Fruit fly (Drosophila melanogaster) whole organism, prepupa: ENCODE measurements around the gene Pat1.

Experiments used
- CG10631 ChIP-seq: fragments of 200-800 bp; sonication (Bioruptor generic); optimal IDR thresholded peaks from 2 replicates; lab custom pipeline; 2016; ENCODE audit warnings: missing biosample characterization, missing genetic modification characterization
- CG10669 ChIP-seq: fragments of 200-800 bp; sonication (Bioruptor generic); optimal IDR thresholded peaks from 3 replicates; lab custom pipeline; 2018; ENCODE audit warnings: missing biosample characterization, mild to moderate bottlenecking, missing genetic modification characterization, moderate library complexity
- CG11294 ChIP-seq: fragments of 200-800 bp; sonication (Bioruptor generic); IDR thresholded peaks from 2 replicates; pipeline ENCODE4 v1.3.6; 2022; ENCODE audit warnings: missing biosample characterization, missing genetic modification characterization
- CG11902 ChIP-seq: fragments of 200-800 bp; sonication (Bioruptor generic); optimal IDR thresholded peaks from 3 replicates; lab custom pipeline; 2016; ENCODE audit warnings: missing biosample characterization, missing genetic modification characterization
- CG15336 ChIP-seq: fragments of 200-800 bp; sonication (Bioruptor generic); IDR thresholded peaks from 2 replicates; pipeline ENCODE4 v1.3.6; 2022; ENCODE audit warnings: missing biosample characterization, missing genetic modification characterization
- CG32006 ChIP-seq: fragments of 200-800 bp; sonication (Bioruptor generic); optimal IDR thresholded peaks from 3 replicates; lab custom pipeline; 2017; ENCODE audit warnings: missing biosample characterization, mild to moderate bottlenecking, missing genetic modification characterization
- CG34406 ChIP-seq: fragments of 200-800 bp; sonication (Bioruptor generic); optimal IDR thresholded peaks from 3 replicates; lab custom pipeline; 2016; ENCODE audit warnings: missing biosample characterization, missing genetic modification characterization
- CG3919 ChIP-seq: fragments of 200-800 bp; sonication (Bioruptor generic); optimal IDR thresholded peaks from 3 replicates; lab custom pipeline; 2016; ENCODE audit warnings: missing biosample characterization, missing genetic modification characterization
- CG6163 ChIP-seq: fragments of 200-800 bp; sonication (Bioruptor generic); IDR thresholded peaks from 3 replicates; pipeline ENCODE4 v1.3.6; 2022; ENCODE audit warnings: missing biosample characterization, missing genetic modification characterization
- CG6276 ChIP-seq: fragments of 200-800 bp; sonication (Bioruptor generic); optimal IDR thresholded peaks from 2 replicates; lab custom pipeline; 2017; ENCODE audit warnings: missing biosample characterization, mild to moderate bottlenecking, missing genetic modification characterization
- CG6792 ChIP-seq: fragments of 200-800 bp; sonication (Bioruptor generic); optimal IDR thresholded peaks from 3 replicates; lab custom pipeline; 2016; ENCODE audit warnings: missing biosample characterization, missing genetic modification characterization
- CG6808 ChIP-seq: fragments of 200-800 bp; sonication (Bioruptor generic); optimal IDR thresholded peaks from 3 replicates; lab custom pipeline; 2017; ENCODE audit warnings: missing biosample characterization, missing genetic modification characterization, mild to moderate bottlenecking, moderate library complexity, missing genetic modification reagents
- CG6854 ChIP-seq: fragments of 200-800 bp; sonication (Bioruptor generic); optimal IDR thresholded peaks from 2 replicates; lab custom pipeline; 2017; ENCODE audit warnings: missing biosample characterization, mild to moderate bottlenecking, missing genetic modification characterization
- CG7368 ChIP-seq: fragments of 200-800 bp; sonication (Bioruptor generic); optimal IDR thresholded peaks from 3 replicates; lab custom pipeline; 2016; ENCODE audit warnings: missing biosample characterization, missing genetic modification characterization
- CG8119 ChIP-seq: fragments of 200-800 bp; sonication (Bioruptor generic); IDR thresholded peaks from 3 replicates; pipeline ENCODE4 v1.3.6; 2022; ENCODE audit warnings: missing biosample characterization, missing genetic modification characterization
- CG8319 ChIP-seq: fragments of 200-800 bp; sonication (Bioruptor generic); optimal IDR thresholded peaks from 3 replicates; lab custom pipeline; 2016; ENCODE audit warnings: missing biosample characterization, missing genetic modification characterization
- CG8632 ChIP-seq: fragments of 200-800 bp; sonication (Bioruptor generic); optimal IDR thresholded peaks from 3 replicates; lab custom pipeline; 2016; ENCODE audit warnings: missing biosample characterization, missing genetic modification characterization
- CG9139 ChIP-seq: fragments of 200-800 bp; sonication (Bioruptor generic); optimal IDR thresholded peaks from 3 replicates; lab custom pipeline; 2017; ENCODE audit warnings: missing biosample characterization, mild to moderate bottlenecking, missing genetic modification characterization
- Eip75B ChIP-seq: fragments of 200-800 bp; sonication (Bioruptor generic); optimal IDR thresholded peaks from 3 replicates; lab custom pipeline; 2016; ENCODE audit warnings: missing biosample characterization, missing genetic modification characterization
- Eip78C ChIP-seq: fragments of 200-800 bp; sonication (Bioruptor generic); peaks from one replicate; lab custom pipeline; 2016; ENCODE audit warnings: missing biosample characterization, missing genetic modification characterization
- Ets96B ChIP-seq: fragments of 200-800 bp; optimal IDR thresholded peaks from 2 replicates; lab custom pipeline; 2019; ENCODE audit warnings: missing biosample characterization, mild to moderate bottlenecking, missing genetic modification characterization, moderate library complexity
- Gug ChIP-seq: fragments of 200-800 bp; sonication (Bioruptor generic); IDR thresholded peaks from 2 replicates; pipeline ENCODE4 v1.3.6; 2022; ENCODE audit warnings: missing biosample characterization, missing genetic modification characterization
- Hr39 ChIP-seq: fragments of 200-800 bp; sonication (Bioruptor generic); optimal IDR thresholded peaks from 2 replicates; lab custom pipeline; 2016; ENCODE audit warnings: missing biosample characterization, missing genetic modification characterization
- Hr4 ChIP-seq: fragments of 200-800 bp; sonication (Bioruptor generic); optimal IDR thresholded peaks from 3 replicates; lab custom pipeline; 2016; ENCODE audit warnings: missing biosample characterization, missing genetic modification characterization
- Lpt ChIP-seq: fragments of 200-800 bp; sonication (Bioruptor generic); optimal IDR thresholded peaks from 3 replicates; lab custom pipeline; 2016; ENCODE audit warnings: missing biosample characterization, missing genetic modification characterization
- Met ChIP-seq: fragments of 200-800 bp; sonication (Bioruptor generic); optimal IDR thresholded peaks from 3 replicates; lab custom pipeline; 2016; ENCODE audit warnings: missing biosample characterization, missing genetic modification characterization
- Smox ChIP-seq: fragments of 200-800 bp; sonication (Bioruptor generic); optimal IDR thresholded peaks from 3 replicates; lab custom pipeline; 2016; ENCODE audit warnings: missing biosample characterization, missing genetic modification characterization
- Sox102F ChIP-seq: fragments of 200-800 bp; sonication (Bioruptor generic); optimal IDR thresholded peaks from 2 replicates; lab custom pipeline; 2016; ENCODE audit warnings: missing biosample characterization, mild to moderate bottlenecking, missing genetic modification characterization
- Sox15 ChIP-seq: fragments of 200-800 bp; sonication (Bioruptor generic); optimal IDR thresholded peaks from 3 replicates; lab custom pipeline; 2016; ENCODE audit warnings: missing biosample characterization, missing genetic modification characterization
- achi ChIP-seq: fragments of 200-800 bp; sonication (Bioruptor generic); optimal IDR thresholded peaks from 3 replicates; lab custom pipeline; 2016; ENCODE audit warnings: missing biosample characterization, missing genetic modification characterization
- acj6 ChIP-seq: fragments of 200-800 bp; sonication (Bioruptor generic); optimal IDR thresholded peaks from 3 replicates; lab custom pipeline; 2016; ENCODE audit warnings: missing biosample characterization, missing genetic modification characterization
- cyc ChIP-seq: fragments of 200-800 bp; sonication (Bioruptor generic); optimal IDR thresholded peaks from 3 replicates; lab custom pipeline; 2016; ENCODE audit warnings: missing biosample characterization, missing genetic modification characterization
- dac ChIP-seq: fragments of 200-800 bp; sonication (Bioruptor generic); optimal IDR thresholded peaks from 2 replicates; lab custom pipeline; 2017; ENCODE audit warnings: missing biosample characterization, mild to moderate bottlenecking, missing genetic modification characterization
- eg ChIP-seq: fragments of 200-800 bp; sonication (Bioruptor generic); IDR thresholded peaks from 3 replicates; pipeline ENCODE4 v1.3.6; 2022; ENCODE audit warnings: missing biosample characterization, missing genetic modification characterization
- esn ChIP-seq: fragments of 200-800 bp; sonication (Bioruptor generic); optimal IDR thresholded peaks from 2 replicates; lab custom pipeline; 2016; ENCODE audit warnings: missing biosample characterization, mild to moderate bottlenecking, missing genetic modification characterization, moderate library complexity
- fd59A ChIP-seq: fragments of 200-800 bp; sonication (Bioruptor generic); optimal IDR thresholded peaks from 2 replicates; lab custom pipeline; 2017; ENCODE audit warnings: missing biosample characterization, mild to moderate bottlenecking, missing genetic modification characterization, missing genetic modification reagents
- fkh ChIP-seq: fragments of 200-800 bp; sonication (Bioruptor generic); optimal IDR thresholded peaks from 3 replicates; lab custom pipeline; 2017; ENCODE audit warnings: missing biosample characterization, mild to moderate bottlenecking, missing genetic modification characterization, moderate library complexity
- lz ChIP-seq: fragments of 200-800 bp; sonication (Bioruptor generic); optimal IDR thresholded peaks from 3 replicates; lab custom pipeline; 2016; ENCODE audit warnings: missing biosample characterization, missing genetic modification characterization
- net ChIP-seq: fragments of 200-800 bp; sonication (Bioruptor generic); optimal IDR thresholded peaks from 3 replicates; lab custom pipeline; 2016; ENCODE audit warnings: missing biosample characterization, missing genetic modification characterization
- pdm3 ChIP-seq: fragments of 200-800 bp; sonication (Bioruptor generic); optimal IDR thresholded peaks from 3 replicates; lab custom pipeline; 2016; ENCODE audit warnings: missing biosample characterization, missing genetic modification characterization
- salr ChIP-seq, 2 experiments: fragments of 200-800 bp; sonication (Bioruptor generic); optimal IDR thresholded peaks; 3 replicates each; lab custom pipeline; 2016 to 2018; ENCODE audit warnings: missing biosample characterization in 2 of 2, missing genetic modification characterization in 2 of 2, mild to moderate bottlenecking in 1 of 2
- spab ChIP-seq: fragments of 200-800 bp; sonication (Bioruptor generic); optimal IDR thresholded peaks from 2 replicates; lab custom pipeline; 2017; ENCODE audit warnings: missing biosample characterization, mild to moderate bottlenecking, missing genetic modification characterization, missing genetic modification reagents
- ss ChIP-seq, 2 experiments: fragments of 200-800 bp; sonication (Bioruptor generic); optimal IDR thresholded peaks; 2 replicates in 1 of 2; 3 replicates in 1 of 2; lab custom pipeline; 2017 to 2018; ENCODE audit warnings: mild to moderate bottlenecking in 2 of 2, missing biosample characterization in 2 of 2, missing genetic modification characterization in 2 of 2, moderate library complexity in 1 of 2
- svp ChIP-seq: fragments of 200-800 bp; sonication (Bioruptor generic); peaks from one replicate; lab custom pipeline; 2016; ENCODE audit warnings: missing biosample characterization, missing genetic modification characterization
- topi ChIP-seq: fragments of 200-800 bp; sonication (Bioruptor generic); optimal IDR thresholded peaks from 3 replicates; lab custom pipeline; 2016; ENCODE audit warnings: missing biosample characterization, missing genetic modification characterization
- vri ChIP-seq: fragments of 200-800 bp; sonication (Bioruptor generic); optimal IDR thresholded peaks from 3 replicates; lab custom pipeline; 2016; ENCODE audit warnings: missing biosample characterization, mild to moderate bottlenecking, missing genetic modification characterization

The Pat1 gene

DNA sequence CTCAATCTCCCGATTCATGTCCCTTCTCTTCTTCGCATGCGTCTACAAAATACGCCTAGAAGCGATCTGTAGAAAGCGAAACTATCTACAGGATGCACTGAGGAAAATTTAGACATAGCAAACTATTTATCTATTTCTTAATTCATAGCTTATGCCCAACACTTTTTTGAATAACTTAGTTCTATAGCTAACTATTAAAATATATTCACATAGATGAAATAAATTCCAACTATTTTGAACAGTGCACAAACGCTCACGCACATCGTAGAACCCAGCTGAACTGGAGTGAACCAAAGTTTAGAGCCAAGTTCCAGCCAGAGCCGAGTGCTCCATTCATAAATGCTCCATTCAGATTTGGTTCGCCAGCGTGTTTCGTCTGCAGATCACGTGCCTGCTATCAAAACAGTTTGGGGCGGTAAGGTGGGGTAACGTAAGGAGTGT is 31.0 kb downstream of the Pat1 start (continued):
- peak; percentile 75 for TF ChIP-seq CG10669 (GFP tag; lab: Kevin White, UChicago)
- TF ChIP-seq CG6854 (GFP tag; lab: Kevin White, UChicago), result no peak
- peak; percentile 62 for TF ChIP-seq spab (GFP tag; lab: Kevin White, UChicago)
- peak; percentile 62 for TF ChIP-seq CG32006 (GFP tag; lab: Kevin White, UChicago)
- peak; percentile 65 for TF ChIP-seq fd59A
- no peak for TF ChIP-seq lz
- no peak for TF ChIP-seq dac (GFP tag; lab: Kevin White, UChicago)
- peak; percentile 26 for TF ChIP-seq Hr4
- peak; percentile 32; the same call in 1 of the 2 replicates for TF ChIP-seq CG11294
- TF ChIP-seq pdm3 (GFP tag; lab: Kevin White, UChicago), result peak; percentile 48
- peak; percentile 17 for TF ChIP-seq net (GFP tag; lab: Kevin White, UChicago)
- TF ChIP-seq CG34406, result no peak
- TF ChIP-seq acj6 (GFP tag; lab: Kevin White, UChicago), result peak; percentile 40
- TF ChIP-seq CG8319 (GFP tag; lab: Kevin White, UChicago), result no peak
- no peak for TF ChIP-seq svp (GFP tag; lab: Kevin White, UChicago)
- no peak for TF ChIP-seq vri (GFP tag; lab: Kevin White, UChicago)
- peak; percentile 74 for TF ChIP-seq Eip75B (GFP tag; lab: Kevin White, UChicago)
- TF ChIP-seq, all 60 proteins: peak for 38

DNA sequence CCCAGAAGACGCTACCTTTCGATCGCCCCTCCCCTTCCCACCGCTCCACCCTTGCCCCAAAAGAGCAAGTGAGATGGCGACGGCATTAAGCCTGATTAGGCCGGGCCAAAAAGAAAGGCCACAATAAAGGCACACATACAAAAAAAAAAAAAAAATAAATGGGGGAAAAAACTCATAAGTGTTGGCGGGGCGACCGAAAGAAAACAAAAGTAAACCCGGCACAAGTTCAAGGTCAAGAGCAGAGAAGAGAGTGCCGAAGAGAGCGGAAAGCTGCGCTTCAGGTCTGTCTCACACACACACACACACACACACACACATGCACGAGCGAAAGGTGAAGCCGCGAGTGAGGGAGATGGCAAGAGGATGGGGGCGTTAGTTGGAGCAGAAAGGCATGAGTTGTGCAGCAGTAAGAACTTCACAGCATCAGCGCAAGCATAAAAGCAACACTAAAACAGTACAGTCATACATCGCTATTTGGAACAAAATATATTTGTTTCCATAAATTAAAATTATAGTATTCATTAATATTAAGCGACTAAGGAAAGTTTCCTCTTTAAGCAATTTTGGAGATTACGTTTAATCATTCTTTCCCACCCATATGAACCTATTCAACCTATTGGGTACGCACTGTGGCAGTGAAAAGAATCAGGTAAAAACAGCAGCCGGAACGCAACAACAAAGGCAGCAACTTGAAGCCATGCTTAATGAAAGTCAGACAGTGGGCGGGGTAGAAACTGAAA is 33.6 kb downstream of the Pat1 start:
- TF ChIP-seq svp (GFP tag; lab: Kevin White, UChicago) (peak; percentile 87), dac (GFP tag; lab: Kevin White, UChicago) (no peak), Eip78C (GFP tag; lab: Kevin White, UChicago) (peak; percentile 92), Smox (GFP tag; lab: Kevin White, UChicago) (peak; percentile 67), CG9139 (GFP tag; lab: Kevin White, UChicago) (no peak), CG8632 (GFP tag; lab: Kevin White, UChicago) (peak; percentile 38), CG10631 (peak; percentile 72), Sox15 (GFP tag; lab: Kevin White, UChicago) (peak; percentile 1), cyc (GFP tag; lab: Kevin White, UChicago) (peak; percentile 46), CG15336 (GFP tag; lab: Robert Waterston, UW) (peak; percentile 68), Hr39 (peak; percentile 47), salr (GFP tag; optimal IDR thresholded peaks at IDR 0.05; lab: Kevin White, UChicago) (peak; percentile 11 to 19), Ets96B (tag; lab: Kevin White, UChicago) (peak; percentile 63), CG11902 (peak; percentile 17), Lpt (peak; percentile 30), Hr4 (peak; percentile 10), esn (GFP tag; lab: Kevin White, UChicago) (peak; percentile 75), CG6163 (GFP tag; lab: Robert Waterston, UW) (peak; percentile 78; the same call in 2 of the 3 replicates), eg (GFP tag; lab: Robert Waterston, UW) (peak; percentile 69; the same call in 2 of the 3 replicates), CG6792 (GFP tag; lab: Kevin White, UChicago) (peak; percentile 55), CG6854 (GFP tag; lab: Kevin White, UChicago) (no peak), fd59A (peak; percentile 12), achi (peak; percentile 68), ss (GFP tag; optimal IDR thresholded peaks at IDR 0.05; lab: Kevin White, UChicago) (peak; percentile 47 to 78), fkh (no peak), acj6 (GFP tag; lab: Kevin White, UChicago) (peak; percentile 70), Met (peak; percentile 74), CG8119 (GFP tag; lab: Robert Waterston, UW) (peak; percentile 57; the same call in 2 of the 3 replicates), Sox102F (GFP tag; lab: Kevin White, UChicago) (peak; percentile 46), spab (GFP tag; lab: Kevin White, UChicago) (peak; percentile 22), CG3919 (peak; percentile 72), CG7368 (no peak), CG8319 (GFP tag; lab: Kevin White, UChicago) (no peak), CG34406 (peak; percentile 7), CG6808 (GFP tag; lab: Kevin White, UChicago) (peak; percentile 49), topi (peak; percentile 54), CG6276 (GFP tag; lab: Kevin White, UChicago) (peak; percentile 15), lz (peak; percentile 56), CG32006 (GFP tag; lab: Kevin White, UChicago) (peak; percentile 56), pdm3 (GFP tag; lab: Kevin White, UChicago) (peak; percentile 59), Eip75B (GFP tag; lab: Kevin White, UChicago) (peak; percentile 36), Gug (GFP tag; lab: Robert Waterston, UW) (peak; percentile 50), CG11294 (0 out of 2 replicates have a peak, but pooled peaks have one; percentile 37)
